Worm (Caenorhabditis elegans) whole organism, L4 larva: ENCODE results near the gene pde-4.

Experiments
- aly-2 ChIP-seq: sonication (generic microtip); optimal IDR thresholded peaks from 2 replicates; lab custom pipeline; 2018; ENCODE audit warnings: missing biosample characterization, missing genetic modification characterization
- ceh-28 ChIP-seq: fragments of 150-350 bp; optimal IDR thresholded peaks from 2 replicates; lab custom pipeline; 2014; ENCODE audit warnings: missing biosample characterization, missing genetic modification reagents, missing genetic modification characterization
- daf-12 ChIP-seq: fragments of 150-350 bp; optimal IDR thresholded peaks from 2 replicates; lab custom pipeline; 2014; ENCODE audit warnings: missing biosample characterization, missing genetic modification reagents, missing genetic modification characterization
- dpl-1 ChIP-seq: fragments of 150-350 bp; optimal IDR thresholded peaks from 2 replicates; lab custom pipeline; 2014; ENCODE audit warnings: missing biosample characterization, missing genetic modification reagents, missing genetic modification characterization
- mep-1 ChIP-seq: fragments of 150-350 bp; sonication (generic microtip); optimal IDR thresholded peaks from 3 replicates; lab custom pipeline; 2014; ENCODE audit warnings: missing biosample characterization, missing genetic modification characterization
- nhr-25 ChIP-seq: sonication (generic microtip); optimal IDR thresholded peaks from 2 replicates; lab custom pipeline; 2017; ENCODE audit warnings: missing genetic modification characterization, mild to moderate bottlenecking, missing compliant biosample characterization, antibody characterized with exemption, moderate library complexity, borderline replicate concordance; ENCODE audit not compliant: insufficient read depth
- spr-1 ChIP-seq: sonication (generic microtip); optimal IDR thresholded peaks from 2 replicates; lab custom pipeline; 2016; ENCODE audit warnings: mild to moderate bottlenecking, missing genetic modification characterization, missing compliant biosample characterization

DNA sequence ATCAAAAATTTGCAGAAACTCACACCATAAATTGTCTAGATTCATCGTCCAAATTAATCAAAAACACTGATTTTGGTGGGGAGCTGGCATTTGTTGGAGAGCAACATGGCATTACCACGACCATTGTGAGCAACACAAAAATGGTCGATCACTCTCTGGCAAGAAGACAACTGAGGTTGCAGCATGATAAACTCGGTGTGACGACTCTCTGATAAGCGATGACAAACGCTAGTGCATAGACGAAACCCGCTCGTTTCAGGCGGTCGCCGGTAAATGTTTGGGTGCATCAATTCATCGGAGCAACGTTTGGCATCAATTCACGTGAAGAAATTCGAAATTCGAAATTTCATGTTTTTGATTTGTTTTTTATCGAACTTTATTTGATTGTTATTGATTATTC, 12.0 kb downstream of the pde-4 start:
- TF ChIP-seq mep-1 (tag; lab: Kevin White, UChicago) (no peak), aly-2 (tag; lab: Kevin White, UChicago) (no peak), nhr-25 (no peak), daf-12 (tag; lab: Kevin White, UChicago) (no peak), dpl-1 (GFP tag; lab: Kevin White, UChicago) (no peak), spr-1 (tag; lab: Kevin White, UChicago) (no peak), ceh-28 (tag; lab: Kevin White, UChicago) (no peak)
